Worm (Caenorhabditis elegans): ENCODE results near the gene T13C5.6.
A peak's percentile ranks its signal among the peaks of the same experiment; 100 is the strongest.

T13C5.6 gene

ce11 chrX:6180293-6180692, 27.2 kb downstream of the T13C5.6 start, which contains the start of gene T13C5.7:
Gene T13C5.7 (plus strand): TSS chrX:6180593.
- TF ChIP-seq zip-8 (tag; optimal IDR thresholded peaks at IDR 0.05): no peak
- no peak for TF ChIP-seq snpc-4 (tag; optimal IDR thresholded peaks at IDR 0.05)
- TF ChIP-seq M03D4.4 (tag; optimal IDR thresholded peaks at IDR 0.05): no peak
- TF ChIP-seq unc-120 (tag; optimal IDR thresholded peaks at IDR 0.05; ENCODE audit: poor library complexity, severe bottlenecking): no peak
- no peak for TF ChIP-seq drap-1 (GFP tag; optimal IDR thresholded peaks at IDR 0.05)
- TF ChIP-seq ceh-43 (GFP tag; optimal IDR thresholded peaks at IDR 0.05): no peak
- TF ChIP-seq nhr-76 (tag; optimal IDR thresholded peaks at IDR 0.05): no peak
- no peak for TF ChIP-seq ztf-11 (tag; optimal IDR thresholded peaks at IDR 0.05)
- no peak for TF ChIP-seq mls-2 (tag; optimal IDR thresholded peaks at IDR 0.05)
- no peak for TF ChIP-seq nhr-2 (tag; optimal IDR thresholded peaks at IDR 0.05)
- no peak for TF ChIP-seq blmp-1 (tag; optimal IDR thresholded peaks at IDR 0.05)
- no peak for TF ChIP-seq elt-3 (tag; optimal IDR thresholded peaks at IDR 0.05)
- TF ChIP-seq sem-2 (GFP tag; optimal IDR thresholded peaks at IDR 0.05): no peak
- no peak for TF ChIP-seq pha-4 (tag; optimal IDR thresholded peaks at IDR 0.05)
- no peak for TF ChIP-seq lin-32 (GFP tag; optimal IDR thresholded peaks at IDR 0.05)
- no peak for TF ChIP-seq bed-3 (GFP tag; optimal IDR thresholded peaks at IDR 0.05)
- TF ChIP-seq mab-5 (tag; optimal IDR thresholded peaks at IDR 0.05): no peak
- TF ChIP-seq cnd-1 (tag; optimal IDR thresholded peaks at IDR 0.05): no peak
- no peak for TF ChIP-seq ces-1 (GFP tag; optimal IDR thresholded peaks at IDR 0.05)
- no peak for TF ChIP-seq flh-1 (GFP tag; optimal IDR thresholded peaks at IDR 0.05)

ce11 chrX:6178989-6179388, 28.5 kb downstream of the T13C5.6 start:
- TF ChIP-seq pha-4 (tag; optimal IDR thresholded peaks at IDR 0.05): no peak
- no peak for TF ChIP-seq nhr-237 (tag; optimal IDR thresholded peaks at IDR 0.05)
- TF ChIP-seq blmp-1 (tag; optimal IDR thresholded peaks at IDR 0.05): peak; percentile 73

DNA sequence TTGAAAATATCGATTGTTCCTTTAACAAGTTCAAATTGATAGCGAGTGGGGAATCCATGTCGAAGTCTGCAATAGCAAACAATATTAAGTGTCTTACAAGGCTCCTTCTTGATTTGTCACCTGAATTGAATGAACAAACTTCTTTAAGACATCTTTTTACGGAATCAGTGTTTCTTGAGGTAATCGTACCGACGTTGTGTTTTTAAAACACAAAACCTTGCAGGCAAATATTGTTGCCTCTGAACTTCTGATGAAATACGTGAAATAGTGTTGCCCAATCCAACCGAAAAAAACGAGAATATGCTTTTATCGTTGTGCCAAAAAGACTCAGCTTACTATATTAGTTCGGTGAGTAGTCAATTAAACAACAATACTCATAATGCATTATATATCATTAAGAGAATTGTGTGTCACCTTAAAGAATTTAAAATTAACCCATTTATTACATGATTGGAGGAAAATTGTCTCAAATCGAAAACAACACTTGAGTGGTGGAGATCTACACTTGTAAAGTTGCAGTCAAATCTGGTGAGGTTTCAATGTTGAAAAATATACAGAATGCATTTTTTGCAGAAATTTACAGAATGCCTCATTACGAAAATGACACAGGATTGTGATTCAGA, 29.4 kb downstream of the T13C5.6 start, which contains the start of the genes T25B2.4 and T13C5.3:
T25B2.4 (plus strand) TSS at position 301 of the 623 bp plus-strand sequence.
T13C5.3 (plus strand) TSS at position 573 of the 623 bp plus-strand sequence.
- TF ChIP-seq lsy-2 (tag; optimal IDR thresholded peaks at IDR 0.05) (no peak), unc-39 (tag; optimal IDR thresholded peaks at IDR 0.05) (no peak), drap-1 (GFP tag; optimal IDR thresholded peaks at IDR 0.05) (no peak), ces-1 (GFP tag; optimal IDR thresholded peaks at IDR 0.05) (no peak), tbx-8 (GFP tag; optimal IDR thresholded peaks at IDR 0.05) (no peak)

DNA sequence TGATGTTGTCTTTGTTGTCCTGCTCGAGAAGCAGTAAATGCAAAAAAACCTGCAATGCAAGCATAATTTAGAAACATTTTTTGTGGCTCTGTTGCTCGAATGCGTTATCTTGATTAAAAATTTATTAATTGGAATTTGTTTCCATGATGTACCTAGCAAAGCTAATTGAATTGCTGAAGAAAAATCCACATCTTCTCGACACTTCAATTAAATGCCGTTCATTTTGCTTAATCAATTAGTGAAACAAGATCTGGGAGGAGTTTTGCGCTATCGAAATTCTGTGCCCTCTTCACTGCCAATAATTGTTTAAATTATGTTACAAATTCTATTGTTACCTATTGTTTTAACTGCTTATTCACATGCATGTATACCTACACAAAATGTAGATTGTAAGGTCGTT, 31.7 kb downstream of the T13C5.6 start, which contains the start of gene T25B2.3:
T25B2.3 (plus strand) TSS at position 301 of the 400 bp plus-strand sequence.
- TF ChIP-seq zip-8 (tag; optimal IDR thresholded peaks at IDR 0.05) (no peak), blmp-1 (tag; optimal IDR thresholded peaks at IDR 0.05) (no peak), pha-4 (tag; optimal IDR thresholded peaks at IDR 0.05) (no peak), sptf-1 (tag; optimal IDR thresholded peaks at IDR 0.05) (no peak), hlh-1 (tag; optimal IDR thresholded peaks at IDR 0.05) (no peak), cnd-1 (tag; optimal IDR thresholded peaks at IDR 0.05) (no peak), drap-1 (GFP tag; optimal IDR thresholded peaks at IDR 0.05) (no peak), nhr-2 (tag; optimal IDR thresholded peaks at IDR 0.05) (no peak), ceh-83 (GFP tag; optimal IDR thresholded peaks at IDR 0.05) (no peak), snpc-4 (tag; optimal IDR thresholded peaks at IDR 0.05) (no peak), mab-5 (tag; optimal IDR thresholded peaks at IDR 0.05) (no peak), sem-2 (GFP tag; optimal IDR thresholded peaks at IDR 0.05) (no peak)

ce11 chrX:6173656-6174055, 33.8 kb downstream of the T13C5.6 start, which contains the start of gene T25B2.1:
Gene T25B2.1 (plus strand): TSS chrX:6173956.
- TF ChIP-seq snpc-4 (tag; optimal IDR thresholded peaks at IDR 0.05) (no peak), lin-32 (GFP tag; optimal IDR thresholded peaks at IDR 0.05) (no peak), bed-3 (GFP tag; optimal IDR thresholded peaks at IDR 0.05) (no peak), tbx-8 (GFP tag; optimal IDR thresholded peaks at IDR 0.05) (no peak), unc-62 (GFP tag; optimal IDR thresholded peaks at IDR 0.05) (no peak), unc-120 (tag; optimal IDR thresholded peaks at IDR 0.05; ENCODE audit: poor library complexity, severe bottlenecking) (no peak)

- no peak for TF ChIP-seq ceh-39 (tag; optimal IDR thresholded peaks at IDR 0.05)
- no peak for TF ChIP-seq pha-4 (tag; optimal IDR thresholded peaks at IDR 0.05)
- TF ChIP-seq unc-62 (GFP tag; optimal IDR thresholded peaks at IDR 0.05): no peak
- TF ChIP-seq sptf-1 (tag; optimal IDR thresholded peaks at IDR 0.05): no peak
- TF ChIP-seq mab-5 (tag; optimal IDR thresholded peaks at IDR 0.05): no peak
- no peak for TF ChIP-seq bed-3 (GFP tag; optimal IDR thresholded peaks at IDR 0.05)
- TF ChIP-seq nhr-76 (tag; optimal IDR thresholded peaks at IDR 0.05): no peak
- TF ChIP-seq nhr-28 (tag; optimal IDR thresholded peaks at IDR 0.05): no peak
- TF ChIP-seq lin-32 (GFP tag; optimal IDR thresholded peaks at IDR 0.05): no peak
- no peak for TF ChIP-seq zip-8 (tag; optimal IDR thresholded peaks at IDR 0.05)
- no peak for TF ChIP-seq hlh-1 (tag; optimal IDR thresholded peaks at IDR 0.05)
- no peak for TF ChIP-seq M03D4.4 (tag; optimal IDR thresholded peaks at IDR 0.05)
- TF ChIP-seq nhr-2 (tag; optimal IDR thresholded peaks at IDR 0.05): no peak
- no peak for TF ChIP-seq snpc-4 (tag; optimal IDR thresholded peaks at IDR 0.05)
- TF ChIP-seq cnd-1 (tag; optimal IDR thresholded peaks at IDR 0.05): no peak
- no peak for TF ChIP-seq ceh-83 (GFP tag; optimal IDR thresholded peaks at IDR 0.05)
Observed at ce11 chrX:6169252-6169651, 38.2 kb downstream of the T13C5.6 start, which contains the start of gene T25B2.2. Gene T25B2.2 (plus strand): TSS chrX:6169643.
